Fruit fly (Drosophila melanogaster): ENCODE data around the gene CG5276.

dm6 chr3R:11435537-11436234, 4.1 kb downstream of the CG5276 start, which contains the start of the genes Exd2 and CG5281:
- TF ChIP-seq CTCF (optimal IDR thresholded peaks at IDR 0.05) (no peak), CG8478 (optimal IDR thresholded peaks at IDR 0.05) (no peak)

Measured in S2 (cell line).